Fruit fly (Drosophila melanogaster) whole organism, pupa: ENCODE results near the gene CG6015.

ENCODE experiments used
- CG10348 ChIP-seq: fragments of 200-800 bp; sonication (Bioruptor generic); IDR thresholded peaks from 2 replicates; pipeline ENCODE4 v1.3.6; 2022; ENCODE audit warnings: missing biosample characterization, missing genetic modification characterization
- CG17806 ChIP-seq: fragments of 200-800 bp; sonication (Bioruptor generic); optimal IDR thresholded peaks from 2 replicates; lab custom pipeline; 2018; ENCODE audit warnings: missing biosample characterization, mild to moderate bottlenecking, missing genetic modification characterization, moderate library complexity
- CG32121 ChIP-seq: fragments of 200-800 bp; sonication (Bioruptor generic); IDR thresholded peaks from 2 replicates; pipeline ENCODE4 v1.3.6; 2022; ENCODE audit warnings: missing biosample characterization, missing genetic modification characterization
- CG34367 ChIP-seq: fragments of 200-800 bp; sonication (Bioruptor generic); optimal IDR thresholded peaks from 2 replicates; lab custom pipeline; 2018; ENCODE audit warnings: missing biosample characterization, mild to moderate bottlenecking, missing genetic modification characterization
- CG9948 ChIP-seq: fragments of 200-800 bp; sonication (Bioruptor generic); optimal IDR thresholded peaks from 2 replicates; lab custom pipeline; 2018; ENCODE audit warnings: missing biosample characterization, mild to moderate bottlenecking, missing genetic modification characterization, moderate library complexity
- EcR ChIP-seq: fragments of 200-800 bp; sonication (Bioruptor generic); optimal IDR thresholded peaks from 3 replicates; lab custom pipeline; 2019; ENCODE audit warnings: missing biosample characterization, missing genetic modification characterization, mild to moderate bottlenecking, moderate library complexity, missing genetic modification reagents
- Ets98B ChIP-seq: fragments of 200-800 bp; sonication (Bioruptor generic); IDR thresholded peaks from 2 replicates; pipeline ENCODE4 v1.3.6; 2022; ENCODE audit warnings: missing biosample characterization, missing genetic modification characterization

dm6 chr3R:22040400-22040799, 6.3 kb upstream of the CG6015 start:
- no peak for TF ChIP-seq CG9948 (tag; lab: Kevin White, UChicago)
- no peak for TF ChIP-seq CG34367 (tag; lab: Kevin White, UChicago)
- TF ChIP-seq CG32121 (GFP tag; lab: Robert Waterston, UW), result no peak
- no peak for TF ChIP-seq CG17806 (tag; lab: Kevin White, UChicago)
- TF ChIP-seq EcR (GFP tag; lab: Kevin White, UChicago), result no peak
- no peak for TF ChIP-seq Ets98B (GFP tag; lab: Robert Waterston, UW)
- TF ChIP-seq CG10348 (GFP tag; lab: Robert Waterston, UW), result no peak
